Fruit fly (Drosophila melanogaster): ENCODE results near the gene CG3108.

The CG3108 gene

DNA sequence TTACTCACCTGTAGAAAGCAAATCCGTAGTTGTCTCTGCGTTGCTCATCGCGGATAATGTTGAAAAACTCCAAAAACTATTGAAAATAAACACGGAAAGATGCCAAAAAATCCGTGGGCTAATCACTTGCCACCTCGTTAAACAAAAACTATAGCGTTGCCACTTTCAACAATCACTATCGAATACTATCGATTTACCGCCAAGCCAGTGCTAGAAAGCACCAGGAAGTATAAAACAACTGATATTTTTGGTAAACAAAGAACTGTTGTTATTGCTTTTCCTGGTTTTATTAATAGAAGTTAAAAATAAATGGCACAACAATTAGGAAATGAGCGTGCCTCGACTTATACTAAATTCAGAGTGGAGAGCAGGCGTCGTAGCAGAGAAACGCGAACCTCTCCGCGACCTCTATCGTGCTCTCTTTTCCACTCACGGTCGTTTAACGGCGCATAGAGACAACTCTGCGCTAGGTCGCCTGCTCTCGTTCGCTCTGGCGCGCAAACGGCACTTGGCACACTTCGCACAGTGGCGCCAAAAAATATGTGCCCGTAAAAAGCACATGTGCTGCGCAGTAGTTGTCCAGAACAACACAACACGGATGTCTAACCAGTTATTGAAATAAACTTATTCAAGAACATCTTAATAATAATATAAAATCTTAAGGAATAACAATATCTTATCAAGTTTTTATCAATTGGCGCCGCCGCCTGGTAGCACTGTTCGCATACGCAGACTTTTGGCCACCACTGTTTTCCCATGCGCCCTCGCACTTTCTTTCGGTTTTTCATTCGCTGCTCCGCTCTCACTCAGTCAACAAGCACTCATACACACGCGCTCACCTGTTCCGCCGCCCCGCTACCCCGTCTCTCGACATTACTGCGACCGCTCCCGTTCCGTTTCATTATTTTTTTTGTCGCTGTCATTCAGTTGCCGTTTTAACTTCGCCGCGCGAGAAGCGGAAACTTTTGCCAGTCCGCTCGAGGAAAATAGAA is 26.3 kb downstream of the CG3108 start, which contains the start of the genes lin-52 and CG15771 (continued):
- no peak for TF ChIP-seq CG14965 (GFP tag; optimal IDR thresholded peaks at IDR 0.05; ENCODE audit: borderline replicate concordance)
- peak; percentile 91 for TF ChIP-seq onecut (GFP tag; IDR thresholded peaks at IDR 0.05)
- TF ChIP-seq CG14014 (GFP tag; IDR thresholded peaks at IDR 0.05) = peak; percentile 96
- peak; percentile 95 for TF ChIP-seq PHDP (tag; optimal IDR thresholded peaks at IDR 0.05)
- TF ChIP-seq ase (GFP tag; IDR thresholded peaks at IDR 0.05) = peak; percentile 92
- TF ChIP-seq emc (GFP tag; optimal IDR thresholded peaks at IDR 0.05) = peak; percentile 39
- peak; percentile 92 for TF ChIP-seq Usf (GFP tag; optimal IDR thresholded peaks at IDR 0.05)
- TF ChIP-seq Dip2 (GFP tag; IDR thresholded peaks at IDR 0.05) = peak; percentile 72; the same call in 1 of the 2 replicates
- peak; percentile 89 for TF ChIP-seq CG6175 (GFP tag; IDR thresholded peaks at IDR 0.05)
- no peak for TF ChIP-seq usp (GFP tag; optimal IDR thresholded peaks at IDR 0.05)
- TF ChIP-seq Bgb (GFP tag; IDR thresholded peaks at IDR 0.05; ENCODE audit: partially characterized antibody) = peak; percentile 21; the same call in 1 of the 2 replicates
- peak; percentile 94 for TF ChIP-seq NfI (GFP tag; optimal IDR thresholded peaks at IDR 0.05)
- peak; percentile 97 for TF ChIP-seq Ets65A (GFP tag)
- TF ChIP-seq CG17912 (GFP tag; optimal IDR thresholded peaks at IDR 0.05) = peak; percentile 73
- peak; percentile 94 for TF ChIP-seq nmo (GFP tag; optimal IDR thresholded peaks at IDR 0.05)
- TF ChIP-seq Doc3 (GFP tag; IDR thresholded peaks at IDR 0.05; ENCODE audit: partially characterized antibody) = peak; percentile 65; the same call in 2 of the 3 replicates
- TF ChIP-seq CG7556 (GFP tag; optimal IDR thresholded peaks at IDR 0.05) = peak; percentile 97
- TF ChIP-seq slou (GFP tag; optimal IDR thresholded peaks at IDR 0.05) = peak; percentile 83
- peak; percentile 92 for TF ChIP-seq tin (GFP tag; optimal IDR thresholded peaks at IDR 0.05)
- peak; percentile 93 for TF ChIP-seq CG11456 (GFP tag; IDR thresholded peaks at IDR 0.05)
- TF ChIP-seq Fer3 (tag; optimal IDR thresholded peaks at IDR 0.05) = peak; percentile 93
- peak; percentile 76 for TF ChIP-seq CkIIα-i1 (GFP tag; IDR thresholded peaks at IDR 0.05)
- TF ChIP-seq E2f1 (GFP tag; IDR thresholded peaks at IDR 0.05) = peak; percentile 94
- TF ChIP-seq ems (GFP tag; optimal IDR thresholded peaks at IDR 0.05) = peak; percentile 74
- TF ChIP-seq HHEX (GFP tag; optimal IDR thresholded peaks at IDR 0.05) = peak; percentile 97
- peak; percentile 57 for TF ChIP-seq Atf-2 (GFP tag; optimal IDR thresholded peaks at IDR 0.05)
- peak; percentile 95 for TF ChIP-seq Aef1 (GFP tag; IDR thresholded peaks at IDR 0.05)
- TF ChIP-seq CG6689 (GFP tag; IDR thresholded peaks at IDR 0.05) = peak; percentile 96
- TF ChIP-seq bsh (GFP tag; optimal IDR thresholded peaks at IDR 0.05) = peak; percentile 95
- peak; percentile 5 for TF ChIP-seq CG9876 (GFP tag; optimal IDR thresholded peaks at IDR 0.05)
- TF ChIP-seq CG8359 (GFP tag; optimal IDR thresholded peaks at IDR 0.05; ENCODE audit: borderline replicate concordance) = peak; percentile 86
- peak; percentile 79 for TF ChIP-seq Hmx (GFP tag; optimal IDR thresholded peaks at IDR 0.05)
- TF ChIP-seq h (optimal IDR thresholded peaks at IDR 0.05) = no peak
- peak; percentile 39 for TF ChIP-seq CG7745 (tag; optimal IDR thresholded peaks at IDR 0.05)
- no peak for TF ChIP-seq yki (optimal IDR thresholded peaks at IDR 0.05)
- TF ChIP-seq CG15696 (tag; optimal IDR thresholded peaks at IDR 0.05) = peak; percentile 90
- TF ChIP-seq CG2202 (tag; optimal IDR thresholded peaks at IDR 0.05) = peak; percentile 90
- TF ChIP-seq D19B (GFP tag; optimal IDR thresholded peaks at IDR 0.05) = peak; percentile 89
- TF ChIP-seq vvl (GFP tag; IDR thresholded peaks at IDR 0.05) = peak; percentile 95
- TF ChIP-seq Adf1 (GFP tag; IDR thresholded peaks at IDR 0.05) = peak; percentile 86
- TF ChIP-seq jing (GFP tag; optimal IDR thresholded peaks at IDR 0.05) = peak; percentile 87
- TF ChIP-seq Elba2 (GFP tag; optimal IDR thresholded peaks at IDR 0.05) = no peak
- peak; percentile 83 for TF ChIP-seq vfl (GFP tag; optimal IDR thresholded peaks at IDR 0.05)
- peak; percentile 99 for TF ChIP-seq CG15269 (tag; optimal IDR thresholded peaks at IDR 0.05)
- peak; percentile 62 for TF ChIP-seq pnt (GFP tag; optimal IDR thresholded peaks at IDR 0.05)
- peak; percentile 93 for TF ChIP-seq HLH3B (GFP tag; IDR thresholded peaks at IDR 0.05)
- TF ChIP-seq gro (GFP tag; optimal IDR thresholded peaks at IDR 0.05) = peak; percentile 63
- TF ChIP-seq knrl (GFP tag; IDR thresholded peaks at IDR 0.05; ENCODE audit: partially characterized antibody) = peak; percentile 64
- peak; percentile 91 for TF ChIP-seq nerfin-1 (tag; optimal IDR thresholded peaks at IDR 0.05)

All from whole organism, embryonic.